Worm (Caenorhabditis elegans): ENCODE measurements around the gene Y44A6D.3.
A peak's percentile ranks its signal among the peaks of the same experiment; 100 is the strongest.

Y44A6D.3 gene

ce11 chrV:20770846-20771245 lies 21.4 kb downstream of the Y44A6D.3 start (continued):
- TF ChIP-seq rbr-2 (tag; optimal IDR thresholded peaks at IDR 0.05): no peak

ce11 chrV:20770061-20770460 lies 22.2 kb downstream of the Y44A6D.3 start, which contains the start of gene elp-1:
elp-1 (minus strand) TSS chrV:20770161.
- no peak for TF ChIP-seq zfp-2 (tag; optimal IDR thresholded peaks at IDR 0.05)
- no peak for TF ChIP-seq nhr-11 (tag; optimal IDR thresholded peaks at IDR 0.05)
- TF ChIP-seq nhr-111 (GFP tag; optimal IDR thresholded peaks at IDR 0.05): no peak
- TF ChIP-seq mxl-2 (GFP tag; conservative IDR thresholded peaks at IDR 0.05): no peak
- TF ChIP-seq tag-97 (GFP tag; IDR thresholded peaks at IDR 0.05): no peak
- no peak for TF ChIP-seq saeg-2 (GFP tag; IDR thresholded peaks at IDR 0.05)
- TF ChIP-seq ztf-7 (tag; optimal IDR thresholded peaks at IDR 0.05): no peak
- TF ChIP-seq ceh-32 (tag; optimal IDR thresholded peaks at IDR 0.05; ENCODE audit: poor library complexity): no peak
- no peak for TF ChIP-seq madf-5 (GFP tag; IDR thresholded peaks at IDR 0.05)
- TF ChIP-seq T20F7.1 (GFP tag; optimal IDR thresholded peaks at IDR 0.05): no peak
- TF ChIP-seq pha-4 (GFP tag; IDR thresholded peaks at IDR 0.05): no peak
- TF ChIP-seq pha-4 (tag; optimal IDR thresholded peaks at IDR 0.05): no peak
- TF ChIP-seq cey-2 (tag; optimal IDR thresholded peaks at IDR 0.05; ENCODE audit: borderline replicate concordance, insufficient read depth): no peak
- no peak for TF ChIP-seq sdz-12 (GFP tag; optimal IDR thresholded peaks at IDR 0.05)
- TF ChIP-seq nhr-41 (GFP tag; IDR thresholded peaks at IDR 0.05): no peak
- no peak for TF ChIP-seq mdl-1 (tag; optimal IDR thresholded peaks at IDR 0.05)
- TF ChIP-seq egl-43 (GFP tag; IDR thresholded peaks at IDR 0.05): no peak

- TF ChIP-seq lim-7 (GFP tag; IDR thresholded peaks at IDR 0.05): no peak
- no peak for TF ChIP-seq dpl-1 (GFP tag; optimal IDR thresholded peaks at IDR 0.05)
- TF ChIP-seq mxl-2 (GFP tag; conservative IDR thresholded peaks at IDR 0.05): no peak
- no peak for TF ChIP-seq vab-7 (GFP tag; IDR thresholded peaks at IDR 0.05)
- TF ChIP-seq set-16 (GFP tag; IDR thresholded peaks at IDR 0.05): no peak
- no peak for TF ChIP-seq dmd-6 (GFP tag; IDR thresholded peaks at IDR 0.05)
- TF ChIP-seq pha-4 (GFP tag; IDR thresholded peaks at IDR 0.05): no peak
- peak; percentile 69 for TF ChIP-seq pha-4 (tag; optimal IDR thresholded peaks at IDR 0.05)
- no peak for TF ChIP-seq tag-97 (GFP tag; IDR thresholded peaks at IDR 0.05)
These were observed 29.0 kb downstream of the Y44A6D.3 start for ce11 chrV:20763192-20763591.

ce11 chrV:20761758-20762157 lies 30.5 kb downstream of the Y44A6D.3 start:
- TF ChIP-seq fos-1 (tag; optimal IDR thresholded peaks at IDR 0.05): no peak
- no peak; the same call in 1 of the 2 replicates for TF ChIP-seq pha-4 (GFP tag; IDR thresholded peaks at IDR 0.05)
- TF ChIP-seq pha-4 (tag; optimal IDR thresholded peaks at IDR 0.05): peak; percentile 99
- TF ChIP-seq unc-62 (GFP tag; optimal IDR thresholded peaks at IDR 0.05 in 1 of 2): no peak
- no peak for TF ChIP-seq unc-62 (tag; optimal IDR thresholded peaks at IDR 0.05)
- no peak for TF ChIP-seq ceh-20 (GFP tag; IDR thresholded peaks at IDR 0.05)
- TF ChIP-seq daf-8 (GFP tag; IDR thresholded peaks at IDR 0.05): no peak
- no peak for TF ChIP-seq snpc-4 (tag; optimal IDR thresholded peaks at IDR 0.05)
- TF ChIP-seq unc-130 (GFP tag; optimal IDR thresholded peaks at IDR 0.05): no peak

ce11 chrV:20758106-20758505 lies 34.1 kb downstream of the Y44A6D.3 start:
- TF ChIP-seq ceh-82 (tag; optimal IDR thresholded peaks at IDR 0.05) (no peak), ceh-32 (tag; optimal IDR thresholded peaks at IDR 0.05; ENCODE audit: poor library complexity) (no peak), unc-62 (GFP tag; optimal IDR thresholded peaks at IDR 0.05 in 1 of 2) (peak in 1 of 2 experiments; percentile 90), unc-62 (tag; optimal IDR thresholded peaks at IDR 0.05) (no peak), hif-1 (tag; optimal IDR thresholded peaks at IDR 0.05) (no peak), egl-43 (GFP tag; IDR thresholded peaks at IDR 0.05) (0 out of 2 replicates have a peak, but pooled peaks have one; percentile 31), dmd-9 (GFP tag; IDR thresholded peaks at IDR 0.05) (no peak), T20F7.1 (GFP tag; optimal IDR thresholded peaks at IDR 0.05) (no peak), zfp-3 (GFP tag; conservative IDR thresholded peaks at IDR 0.05) (no peak), snpc-1.2 (GFP tag; IDR thresholded peaks at IDR 0.05) (no peak), vab-7 (GFP tag; IDR thresholded peaks at IDR 0.05) (no peak), duxl-1 (tag; optimal IDR thresholded peaks at IDR 0.05; ENCODE audit: poor library complexity) (no peak), nhr-237 (tag; optimal IDR thresholded peaks at IDR 0.05) (no peak), madf-9 (GFP tag; conservative IDR thresholded peaks at IDR 0.05) (no peak), aha-1 (tag) (peak; percentile 95), madf-5 (GFP tag; IDR thresholded peaks at IDR 0.05) (no peak), ceh-20 (GFP tag; IDR thresholded peaks at IDR 0.05) (no peak), hmg-1.1 (GFP tag; IDR thresholded peaks at IDR 0.05) (no peak), F44E2.7 (GFP tag; IDR thresholded peaks at IDR 0.05) (no peak), ztf-11 (tag; optimal IDR thresholded peaks at IDR 0.05) (no peak)

Data from whole organism, L4 larva.